Fruit fly (Drosophila melanogaster) whole organism, embryonic: ENCODE results near the gene EMC5.

Experiments
- B-H1 ChIP-seq: fragments of 200-800 bp; sonication (Bioruptor generic); IDR thresholded peaks from 3 replicates; pipeline ENCODE4 v1.3.6; 2022; ENCODE audit warnings: missing biosample characterization, missing genetic modification characterization
- CG13123 ChIP-seq: fragments of 200-800 bp; sonication (Bioruptor generic); optimal IDR thresholded peaks from 2 replicates; lab custom pipeline; 2016; ENCODE audit warnings: missing biosample characterization, missing genetic modification characterization
- CG43689 ChIP-seq: fragments of 200-800 bp; sonication (Bioruptor generic); IDR thresholded peaks from 2 replicates; pipeline ENCODE4 v1.3.6; 2022; ENCODE audit warnings: missing biosample characterization, missing genetic modification characterization
- CG5953 ChIP-seq: fragments of 200-800 bp; sonication (Bioruptor generic); IDR thresholded peaks from 2 replicates; pipeline ENCODE4 v1.3.6; 2022; ENCODE audit warnings: missing biosample characterization, missing genetic modification characterization
- CG7839 ChIP-seq: fragments of 200-800 bp; sonication (Bioruptor generic); optimal IDR thresholded peaks from 3 replicates; lab custom pipeline; 2018; ENCODE audit warnings: missing biosample characterization, mild to moderate bottlenecking, missing genetic modification characterization, moderate library complexity
- CG9932 ChIP-seq: fragments of 200-800 bp; sonication (Bioruptor generic); IDR thresholded peaks from 2 replicates; pipeline ENCODE4 v1.3.6; 2022; ENCODE audit warnings: missing biosample characterization, missing genetic modification characterization
- jigr1 ChIP-seq: fragments of 200-800 bp; sonication (Bioruptor generic); IDR thresholded peaks from 3 replicates; pipeline ENCODE4 v1.3.6; 2022; ENCODE audit warnings: missing biosample characterization, missing genetic modification characterization
- kay ChIP-seq: fragments of 200-800 bp; sonication (Bioruptor generic); optimal IDR thresholded peaks from 2 replicates; lab custom pipeline; 2016; ENCODE audit warnings: missing biosample characterization, missing genetic modification characterization
- pan ChIP-seq, 4 experiments: fragments of >200 bp in 3 of 4; fragments of 200-800 bp in 1 of 4; sonication (Bioruptor generic) in 1 of 4; optimal IDR thresholded peaks in 3 of 4; IDR thresholded peaks in 1 of 4; 2 replicates each; pipeline versions ENCODE4 v1.3.6 to Lab custom; 2017 to 2022; ENCODE audit warnings: missing biosample characterization in 2 of 4, missing genetic modification characterization in 2 of 4, mixed read lengths in 1 of 4
- sr ChIP-seq: fragments of 200-800 bp; sonication (Bioruptor generic); IDR thresholded peaks from 3 replicates; pipeline ENCODE4 v1.3.6; 2022; ENCODE audit warnings: missing biosample characterization, missing genetic modification characterization

dm6 chr2L:18992196-18992595, 4.7 kb downstream of the EMC5 start, which contains the start of gene CG46465:
- TF ChIP-seq CG43689 (GFP tag; lab: Robert Waterston, UW): no peak
- TF ChIP-seq CG13123 (GFP tag; lab: Kevin White, UChicago): no peak
- no peak for TF ChIP-seq CG7839 (tag; lab: Kevin White, UChicago)
- TF ChIP-seq CG5953 (GFP tag; lab: Robert Waterston, UW): no peak
- TF ChIP-seq jigr1 (GFP tag; lab: Robert Waterston, UW): no peak
- TF ChIP-seq B-H1 (GFP tag; lab: Robert Waterston, UW): no peak
- TF ChIP-seq pan (optimal IDR thresholded peaks at IDR 0.05; lab: Kevin White, UChicago): no peak
- TF ChIP-seq pan (GFP tag; optimal IDR thresholded peaks at IDR 0.05 in 1 of 2, IDR thresholded peaks at IDR 0.05 in 1 of 2): no peak
- no peak for TF ChIP-seq kay (GFP tag; lab: Kevin White, UChicago)
- no peak for TF ChIP-seq sr
- TF ChIP-seq CG9932 (GFP tag; lab: Robert Waterston, UW): no peak
